Worm (Caenorhabditis elegans): ENCODE data around the gene aat-8.

DNA sequence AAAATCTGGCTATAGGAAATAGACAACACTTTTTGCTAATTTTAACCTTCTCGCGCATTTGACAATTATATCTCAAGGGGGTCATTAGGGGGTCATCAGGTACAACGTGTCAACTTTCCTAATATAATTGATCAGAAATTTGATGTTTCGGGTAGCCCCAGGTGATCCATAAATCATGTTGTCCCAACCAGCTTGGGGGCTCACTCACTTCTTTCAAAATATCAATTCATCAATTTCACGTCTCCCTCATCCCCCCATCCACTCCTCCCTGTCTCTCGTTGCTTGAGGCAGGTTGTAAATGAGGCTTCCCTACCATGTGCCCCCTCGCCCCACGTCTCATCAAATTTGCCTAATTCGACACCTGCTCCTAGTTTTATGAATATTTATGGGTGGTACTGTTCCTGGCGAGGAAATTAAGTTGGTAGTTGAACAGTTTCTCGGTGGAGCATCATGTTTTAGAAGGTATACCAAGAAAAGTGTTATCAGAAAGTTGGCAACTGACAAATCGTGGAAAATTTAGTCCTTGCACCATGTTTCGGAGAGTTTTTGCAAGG, 6.8 kb downstream of the aat-8 start:
- no peak for TF ChIP-seq nhr-25 (tag; optimal IDR thresholded peaks at IDR 0.05)
- TF ChIP-seq blmp-1 (tag; optimal IDR thresholded peaks at IDR 0.05; ENCODE audit: insufficient read depth), result no peak
- TF ChIP-seq F13H6.1 (tag; optimal IDR thresholded peaks at IDR 0.05), result no peak
- TF ChIP-seq skn-1 (tag; optimal IDR thresholded peaks at IDR 0.05), result no peak
- TF ChIP-seq elt-3 (tag; optimal IDR thresholded peaks at IDR 0.05), result no peak
- TF ChIP-seq nhr-77 (tag; optimal IDR thresholded peaks at IDR 0.05), result no peak
- peak; percentile 49 for TF ChIP-seq lin-39 (tag; optimal IDR thresholded peaks at IDR 0.05)
- TF ChIP-seq nhr-129 (tag; optimal IDR thresholded peaks at IDR 0.05), result no peak
- TF ChIP-seq egl-27 (tag; optimal IDR thresholded peaks at IDR 0.05), result no peak
- TF ChIP-seq unc-55 (GFP tag; optimal IDR thresholded peaks at IDR 0.05), result no peak
